Fruit fly (Drosophila melanogaster): ENCODE data around the gene SWIP.

Gene SWIP

dm6 chrX:16320197-16320921, 6.8 kb downstream of the SWIP start, which contains the start of gene Cyp1 (continued):
- TF ChIP-seq CG7839 (tag; optimal IDR thresholded peaks at IDR 0.05) (no peak), sug (tag; optimal IDR thresholded peaks at IDR 0.05) (no peak), CG7786 (GFP tag; optimal IDR thresholded peaks at IDR 0.05) (no peak), grau (tag; optimal IDR thresholded peaks at IDR 0.05) (peak; percentile 27), CG34376 (GFP tag; optimal IDR thresholded peaks at IDR 0.05) (no peak), CG4820 (GFP tag; optimal IDR thresholded peaks at IDR 0.05) (peak; percentile 31), CTCF (GFP tag; optimal IDR thresholded peaks at IDR 0.05) (no peak), z (GFP tag; IDR thresholded peaks at IDR 0.05) (no peak), cwo (GFP tag; optimal IDR thresholded peaks at IDR 0.05) (no peak), CG10267 (tag; optimal IDR thresholded peaks at IDR 0.05) (no peak), sob (GFP tag; IDR thresholded peaks at IDR 0.05) (peak; percentile 69; the same call in 1 of the 2 replicates), jing (GFP tag; optimal IDR thresholded peaks at IDR 0.05) (no peak), ttk (GFP tag; IDR thresholded peaks at IDR 0.05) (no peak), ase (GFP tag; IDR thresholded peaks at IDR 0.05) (peak; percentile 37; the same call in 1 of the 3 replicates), gcm (GFP tag; optimal IDR thresholded peaks at IDR 0.05) (no peak), CG15696 (tag; optimal IDR thresholded peaks at IDR 0.05) (no peak), disco-r (GFP tag; optimal IDR thresholded peaks at IDR 0.05) (no peak), Eip74EF (GFP tag; optimal IDR thresholded peaks at IDR 0.05) (no peak), salm (tag; optimal IDR thresholded peaks at IDR 0.05) (no peak), Drgx (GFP tag; IDR thresholded peaks at IDR 0.05) (peak; percentile 25; the same call in 1 of the 2 replicates), CG4282 (GFP tag; optimal IDR thresholded peaks at IDR 0.05) (no peak), gsb (GFP tag; IDR thresholded peaks at IDR 0.05) (peak; percentile 45), ab (GFP tag; optimal IDR thresholded peaks at IDR 0.05) (no peak), CG12219 (GFP tag; optimal IDR thresholded peaks at IDR 0.05) (no peak), CG18476 (GFP tag; optimal IDR thresholded peaks at IDR 0.05) (peak; percentile 44), Dad (GFP tag; optimal IDR thresholded peaks at IDR 0.05) (no peak), stc (GFP tag; IDR thresholded peaks at IDR 0.05) (0 out of 2 replicates have a peak, but pooled peaks have one; percentile 31), tll (GFP tag; optimal IDR thresholded peaks at IDR 0.05) (no peak), shn (GFP tag; optimal IDR thresholded peaks at IDR 0.05) (no peak), MESR4 (GFP tag; optimal IDR thresholded peaks at IDR 0.05) (peak; percentile 82), Antp (GFP tag; optimal IDR thresholded peaks at IDR 0.05) (peak; percentile 12), ash1 (GFP tag; optimal IDR thresholded peaks at IDR 0.05) (no peak), fd102C (GFP tag; optimal IDR thresholded peaks at IDR 0.05) (no peak), CG11456 (GFP tag; IDR thresholded peaks at IDR 0.05) (0 out of 3 replicates have a peak, but pooled peaks have one; percentile 66), CG3726 (GFP tag; IDR thresholded peaks at IDR 0.05) (no peak), CG12942 (GFP tag; optimal IDR thresholded peaks at IDR 0.05) (no peak), D19B (GFP tag; optimal IDR thresholded peaks at IDR 0.05) (no peak), Hey (tag; optimal IDR thresholded peaks at IDR 0.05) (no peak), CG18764 (GFP tag; optimal IDR thresholded peaks at IDR 0.05) (peak; percentile 72), CG9609 (GFP tag; optimal IDR thresholded peaks at IDR 0.05) (no peak), CG8924 (tag; optimal IDR thresholded peaks at IDR 0.05) (peak; percentile 10), gce (GFP tag; IDR thresholded peaks at IDR 0.05) (peak; percentile 61; the same call in 2 of the 3 replicates), CG1792 (GFP tag; optimal IDR thresholded peaks at IDR 0.05) (no peak), CG9932 (GFP tag; IDR thresholded peaks at IDR 0.05) (peak; percentile 68), CG9215 (GFP tag; IDR thresholded peaks at IDR 0.05) (peak; percentile 21; the same call in 1 of the 2 replicates), Hand (GFP tag; optimal IDR thresholded peaks at IDR 0.05) (no peak), az2 (GFP tag; optimal IDR thresholded peaks at IDR 0.05) (no peak), CG7745 (tag; optimal IDR thresholded peaks at IDR 0.05) (no peak), Mad (GFP tag; optimal IDR thresholded peaks at IDR 0.05) (no peak), sim (GFP tag; IDR thresholded peaks at IDR 0.05) (peak; percentile 44; the same call in 1 of the 2 replicates)
